Worm (Caenorhabditis elegans) whole organism, young adult: Measurements from ENCODE around the gene K09E9.7.

ENCODE experiments used
- B0035.1 ChIP-seq: sonication (generic microtip); optimal IDR thresholded peaks from 2 replicates; lab custom pipeline; 2016; ENCODE audit warnings: missing genetic modification characterization, mild to moderate bottlenecking, missing compliant biosample characterization, missing genotype, missing genetic modification reagents
- B0336.3 ChIP-seq: fragments of 200-800 bp; sonication (Bioruptor generic); IDR thresholded peaks from 2 replicates; pipeline ENCODE4 v1.3.6; 2022; ENCODE audit warnings: missing genetic modification characterization, missing compliant biosample characterization
- F22D6.2 ChIP-seq: sonication (generic microtip); optimal IDR thresholded peaks from 2 replicates; lab custom pipeline; 2016; ENCODE audit warnings: mild to moderate bottlenecking, missing genetic modification characterization, missing compliant biosample characterization
- F23B12.7 ChIP-seq: sonication (generic microtip); optimal IDR thresholded peaks from 2 replicates; lab custom pipeline; 2017; ENCODE audit warnings: missing genetic modification characterization, mild to moderate bottlenecking, missing compliant biosample characterization, antibody characterized with exemption, moderate library complexity; ENCODE audit not compliant: insufficient read depth
- F33H1.4 ChIP-seq: fragments of 200-800 bp; sonication (Bioruptor generic); IDR thresholded peaks from 2 replicates; pipeline ENCODE4 v1.3.6; 2022; ENCODE audit warnings: missing genetic modification reagents, missing genetic modification characterization, missing compliant biosample characterization
- T07F8.4 ChIP-seq: sonication (generic microtip); optimal IDR thresholded peaks from 2 replicates; lab custom pipeline; 2016; ENCODE audit warnings: mild to moderate bottlenecking, missing genetic modification characterization, moderate library complexity, missing compliant biosample characterization
- Y56A3A.18 ChIP-seq: fragments of 200-800 bp; sonication (Bioruptor generic); IDR thresholded peaks from 2 replicates; pipeline ENCODE4 v1.3.6; 2022; ENCODE audit warnings: missing genetic modification reagents, missing genetic modification characterization, missing compliant biosample characterization
- ZK185.1 ChIP-seq: sonication (generic microtip); optimal IDR thresholded peaks from 2 replicates; lab custom pipeline; 2016; ENCODE audit warnings: mild to moderate bottlenecking, missing genetic modification characterization, missing compliant biosample characterization; ENCODE audit not compliant: poor library complexity, severe bottlenecking
- aptf-3 ChIP-seq: fragments of 200-800 bp; sonication (Bioruptor generic); IDR thresholded peaks from 2 replicates; pipeline ENCODE4 v1.3.6; 2022; ENCODE audit warnings: missing genetic modification characterization, missing compliant biosample characterization
- atf-7 ChIP-seq: sonication (generic microtip); optimal IDR thresholded peaks from 2 replicates; lab custom pipeline; 2017; ENCODE audit warnings: mild to moderate bottlenecking, missing genetic modification characterization, missing compliant biosample characterization
- attf-3 ChIP-seq: fragments of 200-800 bp; sonication (Bioruptor generic); conservative IDR thresholded peaks from 2 replicates; pipeline ENCODE4 v1.3.6; 2022; ENCODE audit warnings: missing genetic modification reagents, missing genetic modification characterization, missing compliant biosample characterization
- ccch-3 ChIP-seq: fragments of 200-800 bp; sonication (Bioruptor generic); optimal IDR thresholded peaks from 2 replicates; lab custom pipeline; 2018; ENCODE audit warnings: mild to moderate bottlenecking, missing genetic modification characterization, missing compliant biosample characterization
- cebp-1 ChIP-seq, 2 experiments: fragments of 200-800 bp in 1 of 2; sonication (Bioruptor generic) in 1 of 2; sonication (generic microtip) in 1 of 2; IDR thresholded peaks in 1 of 2; optimal IDR thresholded peaks in 1 of 2; 2 replicates each; pipeline versions ENCODE4 v1.3.6 to Lab custom; 2017 to 2022; ENCODE audit warnings: missing compliant biosample characterization in 2 of 2, missing genetic modification characterization in 2 of 2, mild to moderate bottlenecking in 1 of 2, missing genetic modification reagents in 1 of 2, moderate library complexity in 1 of 2
- cebp-2 ChIP-seq: fragments of 200-800 bp; sonication (Bioruptor generic); IDR thresholded peaks from 2 replicates; pipeline ENCODE4 v1.3.6; 2022; ENCODE audit warnings: missing genetic modification characterization, missing compliant biosample characterization
- ceh-100 ChIP-seq: fragments of 200-800 bp; sonication (Bioruptor generic); IDR thresholded peaks from 2 replicates; pipeline ENCODE4 v1.3.6; 2022; ENCODE audit warnings: missing genetic modification reagents, missing genetic modification characterization, missing compliant biosample characterization
- ceh-27 ChIP-seq: fragments of 200-800 bp; sonication (Bioruptor generic); optimal IDR thresholded peaks from 2 replicates; lab custom pipeline; 2018; ENCODE audit warnings: mild to moderate bottlenecking, missing genetic modification characterization, moderate library complexity, missing compliant biosample characterization
- ceh-91 ChIP-seq: fragments of 200-800 bp; sonication (Bioruptor generic); IDR thresholded peaks from 2 replicates; pipeline ENCODE4 v1.3.6; 2022; ENCODE audit warnings: missing genetic modification reagents, missing genetic modification characterization, missing compliant biosample characterization
- die-1 ChIP-seq: sonication (generic microtip); optimal IDR thresholded peaks from 2 replicates; lab custom pipeline; 2016; ENCODE audit warnings: missing genotype, mild to moderate bottlenecking, missing genetic modification characterization, missing compliant biosample characterization
- dox-1 ChIP-seq: fragments of 200-800 bp; sonication (Bioruptor generic); IDR thresholded peaks from 2 replicates; pipeline ENCODE4 v1.3.6; 2022; ENCODE audit warnings: missing genetic modification reagents, missing genetic modification characterization, missing compliant biosample characterization
- efl-1 ChIP-seq: fragments of 150-350 bp; optimal IDR thresholded peaks from 2 replicates; lab custom pipeline; 2014; ENCODE audit warnings: missing biosample characterization, missing genetic modification reagents, missing genetic modification characterization
- egrh-3 ChIP-seq: fragments of 200-800 bp; sonication (Bioruptor generic); IDR thresholded peaks from 2 replicates; pipeline ENCODE4 v1.3.6; 2022; ENCODE audit warnings: missing genetic modification reagents, missing genetic modification characterization, missing compliant biosample characterization
- ekl-4 ChIP-seq: fragments of 200-800 bp; sonication (Bioruptor generic); IDR thresholded peaks from 2 replicates; pipeline ENCODE4 v1.3.6; 2022; ENCODE audit warnings: missing genetic modification reagents, missing genetic modification characterization, missing compliant biosample characterization
- ets-4 ChIP-seq: fragments of 200-800 bp; sonication (Bioruptor generic); optimal IDR thresholded peaks from 2 replicates; lab custom pipeline; 2018; ENCODE audit warnings: mild to moderate bottlenecking, missing genetic modification characterization, missing compliant biosample characterization
- gei-17 ChIP-seq: fragments of 200-800 bp; sonication (Bioruptor generic); optimal IDR thresholded peaks from 2 replicates; lab custom pipeline; 2018; ENCODE audit warnings: mild to moderate bottlenecking, missing genetic modification characterization, missing compliant biosample characterization
- hlh-12 ChIP-seq: sonication (generic microtip); optimal IDR thresholded peaks from 2 replicates; lab custom pipeline; 2016; ENCODE audit warnings: missing genetic modification characterization, missing compliant biosample characterization
- hmg-1.2 ChIP-seq: fragments of 200-800 bp; sonication (Bioruptor generic); IDR thresholded peaks from 2 replicates; pipeline ENCODE4 v1.3.6; 2022; ENCODE audit warnings: missing genetic modification reagents, missing genetic modification characterization, missing compliant biosample characterization
- hmg-20 ChIP-seq: fragments of 200-800 bp; sonication (Bioruptor generic); IDR thresholded peaks from 2 replicates; pipeline ENCODE4 v1.3.6; 2022; ENCODE audit warnings: missing genetic modification reagents, missing genetic modification characterization, missing compliant biosample characterization
- let-607 ChIP-seq, 2 experiments: fragments of 200-800 bp in 1 of 2; sonication (Bioruptor generic) in 1 of 2; sonication (generic microtip) in 1 of 2; optimal IDR thresholded peaks; 2 replicates each; lab custom pipeline; 2016 to 2018; ENCODE audit warnings: mild to moderate bottlenecking in 2 of 2, missing compliant biosample characterization in 2 of 2, missing genetic modification characterization in 2 of 2, moderate library complexity in 2 of 2, missing genotype in 1 of 2
- lin-40 ChIP-seq: sonication (generic microtip); optimal IDR thresholded peaks from 2 replicates; lab custom pipeline; 2016; ENCODE audit warnings: missing genetic modification characterization, mild to moderate bottlenecking, missing compliant biosample characterization, missing genotype, missing genetic modification reagents
- lin-54 ChIP-seq: fragments of 200-800 bp; sonication (Bioruptor generic); optimal IDR thresholded peaks from 2 replicates; lab custom pipeline; 2018; ENCODE audit warnings: mild to moderate bottlenecking, missing genetic modification characterization, missing compliant biosample characterization
- lir-1 ChIP-seq: fragments of 200-800 bp; sonication (Bioruptor generic); conservative IDR thresholded peaks from 2 replicates; pipeline ENCODE4 v1.3.6; 2022; ENCODE audit warnings: missing genetic modification reagents, missing genetic modification characterization, missing compliant biosample characterization
- madf-10 ChIP-seq: sonication (generic microtip); optimal IDR thresholded peaks from 2 replicates; lab custom pipeline; 2016; ENCODE audit warnings: mild to moderate bottlenecking, missing genetic modification characterization, missing compliant biosample characterization
- mcd-1 ChIP-seq: fragments of 200-800 bp; sonication (Bioruptor generic); IDR thresholded peaks from 2 replicates; pipeline ENCODE4 v1.3.6; 2022; ENCODE audit warnings: missing genetic modification reagents, missing genetic modification characterization, missing compliant biosample characterization
- mxl-1 ChIP-seq: sonication (generic microtip); optimal IDR thresholded peaks from 2 replicates; lab custom pipeline; 2016; ENCODE audit warnings: missing genetic modification characterization, missing compliant biosample characterization
- nfya-1 ChIP-seq: sonication (generic microtip); optimal IDR thresholded peaks from 2 replicates; lab custom pipeline; 2017; ENCODE audit warnings: antibody characterized with exemption, missing compliant biosample characterization, missing genetic modification characterization, borderline replicate concordance; ENCODE audit not compliant: insufficient read depth
- nhr-27 ChIP-seq: fragments of 200-800 bp; sonication (Bioruptor generic); optimal IDR thresholded peaks from 2 replicates; lab custom pipeline; 2018; ENCODE audit warnings: mild to moderate bottlenecking, missing genetic modification characterization, moderate library complexity, missing compliant biosample characterization
- nhr-80 ChIP-seq: sonication (generic microtip); optimal IDR thresholded peaks from 2 replicates; lab custom pipeline; 2016; ENCODE audit warnings: missing genetic modification characterization, missing compliant biosample characterization
- nhr-90 ChIP-seq: sonication (generic microtip); optimal IDR thresholded peaks from 2 replicates; lab custom pipeline; 2016; ENCODE audit warnings: missing genotype, mild to moderate bottlenecking, missing genetic modification characterization, missing compliant biosample characterization
- pbrm-1 ChIP-seq: fragments of 200-800 bp; sonication (Bioruptor generic); IDR thresholded peaks from 2 replicates; pipeline ENCODE4 v1.3.6; 2022; ENCODE audit warnings: missing genetic modification reagents, missing genetic modification characterization, missing compliant biosample characterization
- snpc-4 ChIP-seq, 5 experiments: fragments of 150-350 bp in 1 of 5; sonication (generic microtip) in 4 of 5; optimal IDR thresholded peaks; 2 replicates each; lab custom pipeline; 2014 to 2018; ENCODE audit warnings: missing genetic modification characterization in 5 of 5, missing biosample characterization in 3 of 5, antibody characterized with exemption in 2 of 5, mild to moderate bottlenecking in 2 of 5, missing compliant biosample characterization in 2 of 5, missing genotype in 2 of 5, moderate library complexity in 2 of 5, missing genetic modification reagents in 1 of 5
- tlf-1 ChIP-seq: fragments of 200-800 bp; sonication (Bioruptor generic); optimal IDR thresholded peaks from 2 replicates; lab custom pipeline; 2018; ENCODE audit warnings: mild to moderate bottlenecking, missing genetic modification characterization, missing compliant biosample characterization
- zfh-2 ChIP-seq: fragments of 200-800 bp; sonication (Bioruptor generic); conservative IDR thresholded peaks from 2 replicates; pipeline ENCODE4 v1.3.6; 2022; ENCODE audit warnings: missing genetic modification reagents, missing genetic modification characterization, missing compliant biosample characterization
- zim-3 ChIP-seq: sonication (generic microtip); optimal IDR thresholded peaks from 2 replicates; lab custom pipeline; 2017; ENCODE audit warnings: mild to moderate bottlenecking, missing genetic modification characterization, moderate library complexity, missing compliant biosample characterization
- ztf-18 ChIP-seq: sonication (generic microtip); optimal IDR thresholded peaks from 2 replicates; lab custom pipeline; 2016; ENCODE audit warnings: missing genotype, mild to moderate bottlenecking, missing genetic modification characterization, missing compliant biosample characterization
- ztf-22 ChIP-seq: fragments of 200-800 bp; sonication (Bioruptor generic); optimal IDR thresholded peaks from 2 replicates; lab custom pipeline; 2018; ENCODE audit warnings: mild to moderate bottlenecking, missing genetic modification characterization, moderate library complexity, missing compliant biosample characterization
- ztf-26 ChIP-seq: sonication (generic microtip); optimal IDR thresholded peaks from 2 replicates; lab custom pipeline; 2017; ENCODE audit warnings: missing genetic modification characterization, missing compliant biosample characterization

Gene K09E9.7

ce11 chrX:15607498-15608019 is 33.1 kb upstream of the K09E9.7 start, which contains the start of gene nipi-3:
Gene nipi-3 (plus strand): TSS chrX:15607969.
- no peak for TF ChIP-seq cebp-2 (GFP tag; lab: Robert Waterston, UW)
- peak; percentile 53 for TF ChIP-seq lin-54 (GFP tag; lab: Kevin White, UChicago)
- peak; percentile 86 for TF ChIP-seq ceh-27 (GFP tag; lab: Kevin White, UChicago)
- peak; percentile 94 for TF ChIP-seq lin-40 (tag; lab: Kevin White, UChicago)
- TF ChIP-seq F33H1.4 (GFP tag; lab: Robert Waterston, UW): no peak
- TF ChIP-seq ztf-22 (GFP tag; lab: Kevin White, UChicago): peak; percentile 87
- TF ChIP-seq ZK185.1 (tag; lab: Kevin White, UChicago): peak; percentile 84
- TF ChIP-seq zfh-2: peak; percentile 94
- peak; percentile 79 for TF ChIP-seq mcd-1
- peak; percentile 69; the same call in 1 of the 2 replicates for TF ChIP-seq Y56A3A.18
- TF ChIP-seq ccch-3 (GFP tag; lab: Kevin White, UChicago): no peak
- TF ChIP-seq attf-3: peak; percentile 31; the same call in 1 of the 2 replicates
- no peak for TF ChIP-seq efl-1 (GFP tag; lab: Kevin White, UChicago)
- peak; percentile 68 for TF ChIP-seq egrh-3
- TF ChIP-seq atf-7 (tag; lab: Kevin White, UChicago): peak; percentile 92
- TF ChIP-seq mxl-1: no peak
- TF ChIP-seq ets-4: peak; percentile 56
- peak; percentile 18 for TF ChIP-seq snpc-4 (GFP tag; optimal IDR thresholded peaks at IDR 0.05; lab: Kevin White, UChicago)
- TF ChIP-seq snpc-4 (tag; optimal IDR thresholded peaks at IDR 0.05; lab: Kevin White, UChicago): peak; percentile 13 to 74 (median 66)
- peak; percentile 100 for TF ChIP-seq cebp-1 (GFP tag; IDR thresholded peaks at IDR 0.05; lab: Robert Waterston, UW)
- peak; percentile 100 for TF ChIP-seq cebp-1 (tag; optimal IDR thresholded peaks at IDR 0.05; lab: Kevin White, UChicago)
- TF ChIP-seq dox-1 (GFP tag; lab: Robert Waterston, UW): peak; percentile 87
- TF ChIP-seq zim-3 (tag; lab: Kevin White, UChicago): no peak
- no peak for TF ChIP-seq aptf-3 (GFP tag; lab: Robert Waterston, UW)
- TF ChIP-seq let-607 (tag; optimal IDR thresholded peaks at IDR 0.05; lab: Kevin White, UChicago): peak; percentile 73 to 91
- TF ChIP-seq nhr-80 (tag; lab: Kevin White, UChicago): peak; percentile 99
- TF ChIP-seq nhr-27: no peak
- no peak for TF ChIP-seq ceh-91 (GFP tag; lab: Robert Waterston, UW)
- peak; percentile 17; the same call in 1 of the 2 replicates for TF ChIP-seq ceh-100 (GFP tag; lab: Robert Waterston, UW)
- TF ChIP-seq tlf-1 (GFP tag; lab: Kevin White, UChicago): peak; percentile 70
- TF ChIP-seq die-1 (tag; lab: Kevin White, UChicago): no peak
- TF ChIP-seq pbrm-1 (GFP tag; lab: Robert Waterston, UW): peak; percentile 90
- peak; percentile 92 for TF ChIP-seq ztf-26 (tag; lab: Kevin White, UChicago)
- TF ChIP-seq F23B12.7 (tag; lab: Kevin White, UChicago): peak; percentile 78
- peak; percentile 71 for TF ChIP-seq ztf-18 (tag; lab: Kevin White, UChicago)
- TF ChIP-seq nfya-1 (tag; lab: Kevin White, UChicago): no peak
- peak; percentile 73 for TF ChIP-seq B0336.3 (GFP tag; lab: Robert Waterston, UW)
- TF ChIP-seq T07F8.4 (tag; lab: Kevin White, UChicago): no peak
- TF ChIP-seq ekl-4: peak; percentile 78
- TF ChIP-seq lir-1 (GFP tag; lab: Robert Waterston, UW): peak; percentile 77; the same call in 1 of the 2 replicates
- peak; percentile 75 for TF ChIP-seq gei-17 (GFP tag; lab: Kevin White, UChicago)
- 0 out of 2 replicates have a peak, but pooled peaks have one; percentile 35 for TF ChIP-seq hmg-20 (GFP tag; lab: Robert Waterston, UW)
- TF ChIP-seq F22D6.2 (tag; lab: Kevin White, UChicago): peak; percentile 61
- peak; percentile 88 for TF ChIP-seq nhr-90 (tag; lab: Kevin White, UChicago)
- peak; percentile 65 for TF ChIP-seq hmg-1.2 (GFP tag; lab: Robert Waterston, UW)
- no peak for TF ChIP-seq hlh-12 (tag; lab: Kevin White, UChicago)
- peak; percentile 21 for TF ChIP-seq B0035.1 (tag; lab: Kevin White, UChicago)
- peak; percentile 90 for TF ChIP-seq madf-10
